Worm (Caenorhabditis elegans) whole organism, L3 larva: ENCODE data around the gene B0035.3.

Experiments used
- ZK546.5 ChIP-seq: sonication (generic microtip); optimal IDR thresholded peaks from 2 replicates; lab custom pipeline; 2017; ENCODE audit warnings: missing biosample characterization, missing genetic modification characterization
- ceh-16 ChIP-seq: sonication (generic microtip); optimal IDR thresholded peaks from 2 replicates; lab custom pipeline; 2017; ENCODE audit warnings: missing biosample characterization, missing genetic modification characterization
- ceh-28 ChIP-seq: fragments of 150-350 bp; optimal IDR thresholded peaks from 2 replicates; lab custom pipeline; 2014; ENCODE audit warnings: missing biosample characterization, missing genetic modification reagents, missing genetic modification characterization
- daf-12 ChIP-seq: fragments of 150-350 bp; optimal IDR thresholded peaks from 2 replicates; lab custom pipeline; 2014; ENCODE audit warnings: missing biosample characterization, missing genetic modification reagents, missing genetic modification characterization
- egl-27 ChIP-seq: sonication (generic microtip); optimal IDR thresholded peaks from 4 replicates; lab custom pipeline; 2017; ENCODE audit warnings: missing biosample characterization, missing genetic modification reagents, missing genetic modification characterization
- elt-1 ChIP-seq: fragments of 150-350 bp; optimal IDR thresholded peaks from 2 replicates; lab custom pipeline; 2014; ENCODE audit warnings: missing biosample characterization, missing genetic modification characterization
- elt-2 ChIP-seq: sonication (generic microtip); optimal IDR thresholded peaks from 2 replicates; lab custom pipeline; 2016; ENCODE audit warnings: missing genetic modification reagents, mild to moderate bottlenecking, missing genetic modification characterization, missing compliant biosample characterization
- eor-1 ChIP-seq, 2 experiments: fragments of 150-350 bp; optimal IDR thresholded peaks; 2 replicates each; lab custom pipeline; 2014 to 2018; ENCODE audit warnings: missing biosample characterization in 2 of 2, missing genetic modification characterization in 2 of 2
- fkh-10 ChIP-seq: sonication (generic microtip); optimal IDR thresholded peaks from 2 replicates; lab custom pipeline; 2017; ENCODE audit warnings: missing biosample characterization, missing genetic modification reagents, missing genetic modification characterization
- fkh-2 ChIP-seq: fragments of 150-350 bp; optimal IDR thresholded peaks from 2 replicates; lab custom pipeline; 2014; ENCODE audit warnings: missing biosample characterization, missing genetic modification reagents, missing genetic modification characterization
- fos-1 ChIP-seq: fragments of 150-350 bp; optimal IDR thresholded peaks from 2 replicates; lab custom pipeline; 2014; ENCODE audit warnings: missing biosample characterization, missing genetic modification characterization
- hmg-11 ChIP-seq: sonication (generic microtip); optimal IDR thresholded peaks from 2 replicates; lab custom pipeline; 2016; ENCODE audit warnings: missing genetic modification characterization, missing compliant biosample characterization
- jun-1 ChIP-seq: fragments of 150-350 bp; optimal IDR thresholded peaks from 2 replicates; lab custom pipeline; 2014; ENCODE audit warnings: missing biosample characterization, missing genetic modification reagents, missing genetic modification characterization
- lin-15B ChIP-seq: fragments of 150-350 bp; optimal IDR thresholded peaks from 2 replicates; lab custom pipeline; 2014; ENCODE audit warnings: missing biosample characterization, missing genetic modification characterization
- lin-39 ChIP-seq: fragments of 150-350 bp; optimal IDR thresholded peaks from 2 replicates; lab custom pipeline; 2018; ENCODE audit warnings: missing biosample characterization, missing genetic modification reagents, missing genetic modification characterization
- lsy-12 ChIP-seq: sonication (generic microtip); optimal IDR thresholded peaks from 2 replicates; lab custom pipeline; 2016; ENCODE audit warnings: mild to moderate bottlenecking, missing genetic modification characterization, missing compliant biosample characterization
- mdl-1 ChIP-seq: fragments of 150-350 bp; optimal IDR thresholded peaks from 2 replicates; lab custom pipeline; 2014; ENCODE audit warnings: missing biosample characterization, missing genetic modification characterization
- mml-1 ChIP-seq: fragments of 150-350 bp; sonication (generic microtip); optimal IDR thresholded peaks from 3 replicates; lab custom pipeline; 2014; ENCODE audit warnings: missing biosample characterization, missing genetic modification characterization
- nfya-1 ChIP-seq: sonication (generic microtip); optimal IDR thresholded peaks from 2 replicates; lab custom pipeline; 2017; ENCODE audit warnings: missing genetic modification characterization, mild to moderate bottlenecking, missing compliant biosample characterization, antibody characterized with exemption, moderate library complexity; ENCODE audit not compliant: insufficient read depth
- nhr-11 ChIP-seq: fragments of 150-350 bp; optimal IDR thresholded peaks from 2 replicates; lab custom pipeline; 2014; ENCODE audit warnings: missing biosample characterization, missing genetic modification characterization
- nhr-12 ChIP-seq: fragments of 150-350 bp; optimal IDR thresholded peaks from 2 replicates; lab custom pipeline; 2014; ENCODE audit warnings: missing biosample characterization, missing genetic modification characterization
- nhr-23 ChIP-seq: fragments of 150-350 bp; optimal IDR thresholded peaks from 2 replicates; lab custom pipeline; 2014; ENCODE audit warnings: missing biosample characterization, missing genetic modification reagents, missing genetic modification characterization
- nhr-237 ChIP-seq: fragments of 150-350 bp; optimal IDR thresholded peaks from 2 replicates; lab custom pipeline; 2014; ENCODE audit warnings: missing biosample characterization, missing genetic modification characterization
- nhr-25 ChIP-seq: sonication (generic microtip); optimal IDR thresholded peaks from 2 replicates; lab custom pipeline; 2017; ENCODE audit warnings: missing biosample characterization, missing genetic modification characterization
- nhr-28 ChIP-seq: fragments of 150-350 bp; optimal IDR thresholded peaks from 2 replicates; lab custom pipeline; 2014; ENCODE audit warnings: missing biosample characterization, missing genetic modification characterization
- nhr-67 ChIP-seq: fragments of 150-350 bp; optimal IDR thresholded peaks from 2 replicates; lab custom pipeline; 2014; ENCODE audit warnings: missing biosample characterization, missing genetic modification characterization
- nhr-76 ChIP-seq: fragments of 150-350 bp; sonication (generic microtip); optimal IDR thresholded peaks from 5 replicates; lab custom pipeline; 2014; ENCODE audit warnings: missing biosample characterization, missing genetic modification characterization
- nhr-77 ChIP-seq: fragments of 150-350 bp; optimal IDR thresholded peaks from 2 replicates; lab custom pipeline; 2014; ENCODE audit warnings: missing biosample characterization, missing genetic modification characterization
- pha-4 ChIP-seq: fragments of 150-350 bp; optimal IDR thresholded peaks from 2 replicates; lab custom pipeline; 2014; ENCODE audit warnings: missing biosample characterization, missing genetic modification reagents, missing genetic modification characterization
- sea-2 ChIP-seq: fragments of 150-350 bp; sonication (generic microtip); optimal IDR thresholded peaks from 4 replicates; lab custom pipeline; 2014; ENCODE audit warnings: missing biosample characterization, missing genetic modification reagents, missing genetic modification characterization
- skn-1 ChIP-seq: fragments of 150-350 bp; optimal IDR thresholded peaks from 2 replicates; lab custom pipeline; 2014; ENCODE audit warnings: missing biosample characterization, missing genetic modification characterization
- snpc-4 ChIP-seq: fragments of 150-350 bp; optimal IDR thresholded peaks from 2 replicates; lab custom pipeline; 2014; ENCODE audit warnings: missing biosample characterization, missing genetic modification characterization
- unc-39 ChIP-seq: sonication (generic microtip); optimal IDR thresholded peaks from 4 replicates; lab custom pipeline; 2017; ENCODE audit warnings: missing biosample characterization, missing genetic modification characterization
- unc-62 ChIP-seq: fragments of 150-350 bp; sonication (generic microtip); optimal IDR thresholded peaks from 4 replicates; lab custom pipeline; 2014; ENCODE audit warnings: missing biosample characterization, missing genetic modification reagents, missing genetic modification characterization
- ztf-11 ChIP-seq: fragments of 150-350 bp; optimal IDR thresholded peaks from 2 replicates; lab custom pipeline; 2014; ENCODE audit warnings: missing biosample characterization, missing genetic modification characterization
- ztf-4 ChIP-seq: fragments of 150-350 bp; optimal IDR thresholded peaks from 2 replicates; lab custom pipeline; 2014; ENCODE audit warnings: missing biosample characterization, missing genetic modification characterization

Gene B0035.3

ce11 chrIV:11316106-11316505 lies 1.3 kb upstream of the B0035.3 start:
- TF ChIP-seq jun-1 (tag; lab: Kevin White, UChicago) (no peak), nhr-12 (tag; lab: Kevin White, UChicago) (no peak), fkh-10 (no peak), skn-1 (tag; lab: Kevin White, UChicago) (peak; percentile 81), hmg-11 (no peak)

- TF ChIP-seq ztf-4 (tag; lab: Kevin White, UChicago), result no peak
- TF ChIP-seq mdl-1 (tag; lab: Kevin White, UChicago), result no peak
- TF ChIP-seq ztf-11 (tag; lab: Kevin White, UChicago), result no peak
- TF ChIP-seq, all 47 proteins: peak for 0
Measured at ce11 chrIV:11315688-11316087, 890 bp upstream of the B0035.3 start.

ce11 chrIV:11313880-11314279 lies 918 bp downstream of the B0035.3 start, which contains the start of gene dnj-2:
TSS of gene dnj-2 (minus strand) at chrIV:11313980.
- TF ChIP-seq ztf-11 (tag; lab: Kevin White, UChicago) (no peak), sea-2 (no peak), nhr-237 (tag; lab: Kevin White, UChicago) (no peak), nhr-23 (tag; lab: Kevin White, UChicago) (no peak), daf-12 (tag; lab: Kevin White, UChicago) (no peak), elt-2 (no peak), fkh-2 (tag; lab: Kevin White, UChicago) (no peak), nhr-25 (tag; lab: Kevin White, UChicago) (no peak), snpc-4 (no peak), mml-1 (tag; lab: Kevin White, UChicago) (no peak), lsy-12 (tag; lab: Kevin White, UChicago) (no peak), nhr-67 (no peak)

ce11 chrIV:11311484-11311883 lies 3.3 kb downstream of the B0035.3 start:
- TF ChIP-seq ztf-11 (tag; lab: Kevin White, UChicago) (no peak), fos-1 (tag; lab: Kevin White, UChicago) (no peak), daf-12 (tag; lab: Kevin White, UChicago) (no peak), jun-1 (tag; lab: Kevin White, UChicago) (no peak)

ce11 chrIV:11310624-11311023 lies 4.2 kb downstream of the B0035.3 start, which contains the start of gene znf-207:
TSS of gene znf-207 (plus strand) at chrIV:11310972.
- TF ChIP-seq nhr-237 (tag; lab: Kevin White, UChicago), result no peak
- TF ChIP-seq hmg-11, result peak; percentile 37
- TF ChIP-seq nhr-77 (tag; lab: Kevin White, UChicago), result no peak
- no peak for TF ChIP-seq nhr-25 (tag; lab: Kevin White, UChicago)
- no peak for TF ChIP-seq ZK546.5 (tag; lab: Kevin White, UChicago)
- TF ChIP-seq nhr-11 (tag; lab: Kevin White, UChicago), result no peak
- no peak for TF ChIP-seq fkh-2 (tag; lab: Kevin White, UChicago)
- TF ChIP-seq fkh-10, result peak; percentile 2
- TF ChIP-seq skn-1 (tag; lab: Kevin White, UChicago), result no peak
- TF ChIP-seq snpc-4, result peak; percentile 26
- no peak for TF ChIP-seq nhr-12 (tag; lab: Kevin White, UChicago)
- TF ChIP-seq unc-39 (tag; lab: Kevin White, UChicago), result no peak
- no peak for TF ChIP-seq egl-27
- peak; percentile 56 for TF ChIP-seq pha-4
- no peak for TF ChIP-seq unc-62
- TF ChIP-seq ceh-16 (tag; lab: Kevin White, UChicago), result no peak
- peak; percentile 7 for TF ChIP-seq elt-2
- TF ChIP-seq ceh-28, result no peak
- peak; percentile 30 for TF ChIP-seq lin-15B (tag; lab: Kevin White, UChicago)
- TF ChIP-seq elt-1 (tag; lab: Kevin White, UChicago), result no peak
- no peak for TF ChIP-seq ztf-4 (tag; lab: Kevin White, UChicago)
- TF ChIP-seq mml-1 (tag; lab: Kevin White, UChicago), result no peak
- TF ChIP-seq nhr-76 (tag; lab: Kevin White, UChicago), result no peak
- TF ChIP-seq nhr-23 (tag; lab: Kevin White, UChicago), result peak; percentile 2
- peak; percentile 59 for TF ChIP-seq nfya-1
- no peak for TF ChIP-seq nhr-28 (tag; lab: Kevin White, UChicago)
- no peak for TF ChIP-seq lin-39
- TF ChIP-seq daf-12 (tag; lab: Kevin White, UChicago), result no peak
- TF ChIP-seq jun-1 (tag; lab: Kevin White, UChicago), result no peak
- no peak for TF ChIP-seq eor-1 (tag; optimal IDR thresholded peaks at IDR 0.05; lab: Kevin White, UChicago)
